Fruit fly (Drosophila melanogaster): ENCODE measurements around the gene Tbcd.

The Tbcd gene

DNA sequence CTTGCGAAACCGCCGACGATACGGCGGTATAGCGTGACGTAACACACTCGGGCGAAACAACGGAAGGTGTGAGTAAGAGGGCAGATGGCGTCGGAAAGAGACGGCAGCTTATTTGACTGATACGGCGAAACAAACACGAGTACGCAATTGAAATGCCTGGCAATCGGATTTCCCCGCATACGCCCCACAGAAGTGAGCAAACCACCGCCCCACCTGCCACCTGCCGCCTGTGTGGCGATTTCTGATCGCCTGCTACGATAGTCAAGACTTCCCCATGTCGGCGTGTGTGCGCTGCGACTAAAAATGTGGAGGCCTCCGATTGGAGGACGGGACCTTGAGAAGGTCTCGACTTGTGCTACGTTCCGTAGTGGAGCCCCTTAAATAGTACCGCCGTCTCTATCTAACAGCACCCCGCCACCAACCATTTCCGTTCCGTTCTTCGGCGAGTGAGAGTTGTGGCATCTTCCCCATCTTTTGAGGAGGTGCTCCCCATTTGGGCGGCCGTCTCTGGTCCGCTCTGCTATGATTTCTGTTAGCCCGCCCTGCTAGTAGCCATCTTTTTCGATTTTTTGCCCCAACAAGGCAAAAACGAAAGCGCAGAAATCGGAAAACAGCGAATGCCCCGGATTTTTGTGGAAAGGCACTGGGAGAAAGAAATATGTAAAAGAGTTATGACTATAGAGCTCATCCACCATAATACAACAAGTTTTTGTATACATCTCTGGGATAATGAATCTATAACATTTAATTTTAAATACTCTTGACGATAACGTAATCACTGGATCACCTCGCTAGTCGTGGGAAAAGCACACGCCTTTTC, 51.5 kb downstream of the Tbcd start:
- TF ChIP-seq Clk (GFP tag; optimal IDR thresholded peaks at IDR 0.05) (no peak), toe (GFP tag; optimal IDR thresholded peaks at IDR 0.05) (peak; percentile 49), cic (GFP tag; optimal IDR thresholded peaks at IDR 0.05) (peak; percentile 93), CG7045 (GFP tag; optimal IDR thresholded peaks at IDR 0.05) (peak; percentile 13), Hr96 (GFP tag; optimal IDR thresholded peaks at IDR 0.05) (peak; percentile 47), ovo (GFP tag; optimal IDR thresholded peaks at IDR 0.05) (peak; percentile 55), tj (GFP tag; optimal IDR thresholded peaks at IDR 0.05) (peak; percentile 67), cnc (optimal IDR thresholded peaks at IDR 0.05) (no peak), CG12768 (GFP tag; optimal IDR thresholded peaks at IDR 0.05) (peak; percentile 16), CG33017 (tag; optimal IDR thresholded peaks at IDR 0.05) (peak; percentile 52), CG5204 (GFP tag; optimal IDR thresholded peaks at IDR 0.05) (peak; percentile 20), Mnt (GFP tag; optimal IDR thresholded peaks at IDR 0.05) (peak; percentile 92), kay (GFP tag; ENCODE audit: borderline replicate concordance) (peak; percentile 84), Crg-1 (GFP tag; optimal IDR thresholded peaks at IDR 0.05) (peak; percentile 6), CG1620 (GFP tag; optimal IDR thresholded peaks at IDR 0.05) (peak; percentile 36), CG7101 (tag; optimal IDR thresholded peaks at IDR 0.05) (peak; percentile 47), pad (GFP tag; optimal IDR thresholded peaks at IDR 0.05) (peak; percentile 99), CG14711 (tag; optimal IDR thresholded peaks at IDR 0.05) (peak; percentile 66), CG11617 (GFP tag; optimal IDR thresholded peaks at IDR 0.05) (peak; percentile 26), bab1 (GFP tag; optimal IDR thresholded peaks at IDR 0.05) (no peak)

- TF ChIP-seq Hr96 (GFP tag; optimal IDR thresholded peaks at IDR 0.05) (no peak), Mnt (GFP tag; optimal IDR thresholded peaks at IDR 0.05) (no peak), CG5204 (GFP tag; optimal IDR thresholded peaks at IDR 0.05) (no peak), CG14711 (tag; optimal IDR thresholded peaks at IDR 0.05) (no peak), CG7101 (tag; optimal IDR thresholded peaks at IDR 0.05) (no peak), cic (GFP tag; optimal IDR thresholded peaks at IDR 0.05) (no peak), CG7045 (GFP tag; optimal IDR thresholded peaks at IDR 0.05) (no peak), CG33017 (tag; optimal IDR thresholded peaks at IDR 0.05) (no peak), Crg-1 (GFP tag; optimal IDR thresholded peaks at IDR 0.05) (no peak), toe (GFP tag; optimal IDR thresholded peaks at IDR 0.05) (no peak), tj (GFP tag; optimal IDR thresholded peaks at IDR 0.05) (no peak), cnc (optimal IDR thresholded peaks at IDR 0.05) (no peak), kay (GFP tag; ENCODE audit: borderline replicate concordance) (no peak), CG12768 (GFP tag; optimal IDR thresholded peaks at IDR 0.05) (no peak), ovo (GFP tag; optimal IDR thresholded peaks at IDR 0.05) (no peak), CG1620 (GFP tag; optimal IDR thresholded peaks at IDR 0.05) (no peak), pad (GFP tag; optimal IDR thresholded peaks at IDR 0.05) (no peak), CG11617 (GFP tag; optimal IDR thresholded peaks at IDR 0.05) (no peak)
These were observed 52.1 kb downstream of the Tbcd start for dm6 chr2L:2199433-2199796.

DNA sequence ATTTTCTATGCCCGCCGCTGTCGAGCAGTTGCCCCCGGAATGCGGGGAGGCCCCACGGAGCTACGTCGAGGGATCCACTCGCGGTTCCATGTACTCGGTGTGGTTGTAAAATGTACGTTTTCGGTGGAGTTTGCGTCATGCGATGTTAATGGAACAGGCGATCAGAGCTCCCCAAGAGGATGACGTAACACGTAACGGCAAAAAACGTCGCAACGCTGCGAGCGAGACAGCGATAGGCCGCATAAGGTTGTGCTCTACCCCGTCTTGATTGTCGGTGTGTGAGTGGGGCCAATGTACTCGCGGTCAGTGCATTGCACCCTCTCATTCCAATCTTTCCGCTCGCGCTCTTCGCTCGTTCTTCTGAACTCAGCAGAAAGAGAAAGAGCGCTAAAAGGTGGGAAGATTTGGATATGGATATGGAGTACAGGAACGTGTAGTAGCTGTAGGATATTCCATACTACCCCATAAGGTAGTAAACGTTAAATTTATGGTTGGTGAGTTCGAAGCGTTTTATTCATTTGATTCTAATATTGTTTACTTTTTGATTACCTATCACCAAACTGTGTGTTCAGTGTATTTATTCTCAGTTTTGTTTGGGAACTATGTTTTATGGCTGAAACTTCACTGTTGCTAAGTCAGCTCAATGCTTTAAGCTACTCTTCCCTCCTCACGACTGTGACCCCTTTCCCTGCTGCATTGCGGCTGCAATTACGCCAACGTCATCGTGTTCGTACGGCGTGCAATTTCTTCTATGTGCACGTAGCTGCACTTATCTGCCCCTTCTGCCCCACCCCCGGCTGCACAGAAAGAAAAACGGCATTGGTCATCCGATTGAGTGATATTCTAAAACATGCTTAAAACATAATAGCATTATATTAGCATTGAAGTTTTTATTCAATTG, 53.1 kb downstream of the Tbcd start:
- peak; percentile 97 for TF ChIP-seq tj (GFP tag; optimal IDR thresholded peaks at IDR 0.05)
- TF ChIP-seq Hr96 (GFP tag; optimal IDR thresholded peaks at IDR 0.05) = peak; percentile 71
- TF ChIP-seq CG33017 (tag; optimal IDR thresholded peaks at IDR 0.05) = peak; percentile 6
- TF ChIP-seq kay (GFP tag; ENCODE audit: borderline replicate concordance) = no peak
- TF ChIP-seq ovo (GFP tag; optimal IDR thresholded peaks at IDR 0.05) = peak; percentile 99
- no peak for TF ChIP-seq toe (GFP tag; optimal IDR thresholded peaks at IDR 0.05)
- peak; percentile 97 for TF ChIP-seq pad (GFP tag; optimal IDR thresholded peaks at IDR 0.05)
- no peak for TF ChIP-seq CG11617 (GFP tag; optimal IDR thresholded peaks at IDR 0.05)
- no peak for TF ChIP-seq CG7045 (GFP tag; optimal IDR thresholded peaks at IDR 0.05)
- TF ChIP-seq cnc (optimal IDR thresholded peaks at IDR 0.05) = peak; percentile 51 to 63
- no peak for TF ChIP-seq CG7101 (tag; optimal IDR thresholded peaks at IDR 0.05)
- TF ChIP-seq CG14711 (tag; optimal IDR thresholded peaks at IDR 0.05) = peak; percentile 23
- TF ChIP-seq CG1620 (GFP tag; optimal IDR thresholded peaks at IDR 0.05) = no peak
- TF ChIP-seq CG12768 (GFP tag; optimal IDR thresholded peaks at IDR 0.05) = peak; percentile 59
- peak; percentile 18 for TF ChIP-seq bab1 (GFP tag; optimal IDR thresholded peaks at IDR 0.05)
- no peak for TF ChIP-seq Crg-1 (GFP tag; optimal IDR thresholded peaks at IDR 0.05)
- peak; percentile 14 for TF ChIP-seq Clk (GFP tag; optimal IDR thresholded peaks at IDR 0.05)
- peak; percentile 68 for TF ChIP-seq Mnt (GFP tag; optimal IDR thresholded peaks at IDR 0.05)
- no peak for TF ChIP-seq CG5204 (GFP tag; optimal IDR thresholded peaks at IDR 0.05)
- TF ChIP-seq cic (GFP tag; optimal IDR thresholded peaks at IDR 0.05) = peak; percentile 86

- TF ChIP-seq CG7045 (GFP tag; optimal IDR thresholded peaks at IDR 0.05) (peak; percentile 96), CG5204 (GFP tag; optimal IDR thresholded peaks at IDR 0.05) (peak; percentile 96), ovo (GFP tag; optimal IDR thresholded peaks at IDR 0.05) (peak; percentile 90), CG7101 (tag; optimal IDR thresholded peaks at IDR 0.05) (peak; percentile 93), CG33017 (tag; optimal IDR thresholded peaks at IDR 0.05) (peak; percentile 94), CG12768 (GFP tag; optimal IDR thresholded peaks at IDR 0.05) (peak; percentile 97), CG11617 (GFP tag; optimal IDR thresholded peaks at IDR 0.05) (peak; percentile 96), bab1 (GFP tag; optimal IDR thresholded peaks at IDR 0.05) (peak; percentile 85), Hr96 (GFP tag; optimal IDR thresholded peaks at IDR 0.05) (peak; percentile 88), pad (GFP tag; optimal IDR thresholded peaks at IDR 0.05) (peak; percentile 75), Mnt (GFP tag; optimal IDR thresholded peaks at IDR 0.05) (peak; percentile 65), cnc (optimal IDR thresholded peaks at IDR 0.05) (no peak), CG14711 (tag; optimal IDR thresholded peaks at IDR 0.05) (peak; percentile 88), Crg-1 (GFP tag; optimal IDR thresholded peaks at IDR 0.05) (peak; percentile 91), CG1620 (GFP tag; optimal IDR thresholded peaks at IDR 0.05) (peak; percentile 86), Clk (GFP tag; optimal IDR thresholded peaks at IDR 0.05) (peak; percentile 89), tj (GFP tag; optimal IDR thresholded peaks at IDR 0.05) (no peak), cic (GFP tag; optimal IDR thresholded peaks at IDR 0.05) (peak; percentile 69), kay (GFP tag; ENCODE audit: borderline replicate concordance) (peak; percentile 97), toe (GFP tag; optimal IDR thresholded peaks at IDR 0.05) (peak; percentile 97)
These were observed 53.8 kb downstream of the Tbcd start for dm6 chr2L:2201107-2201561.

Data from whole organism, adult.